In genomic region chrIV:261607-262006, ce11 we compare ENCODE assay signal across 1 worm cellular context.
TF ChIP-seq lines count a peak whose summit lies in the region.

TSS of gene pqbp-1.1 (minus strand) at chrIV:261683.

TF ChIP-seq in whole organism, L2 larva, 48 proteins besides CTCF, POLR2A, EP300 and RAD21 (continued from another document):
- no peak for TF ChIP-seq ceh-16 (tag; optimal IDR thresholded peaks at IDR 0.05; lab: Kevin White, UChicago)
- no peak for TF ChIP-seq nhr-11 (tag; optimal IDR thresholded peaks at IDR 0.05; lab: Kevin White, UChicago)
- TF ChIP-seq nhr-77 (tag; optimal IDR thresholded peaks at IDR 0.05; lab: Kevin White, UChicago): no peak
- no peak for TF ChIP-seq zag-1 (tag; optimal IDR thresholded peaks at IDR 0.05; lab: Kevin White, UChicago)
- no peak for TF ChIP-seq ztf-11 (tag; optimal IDR thresholded peaks at IDR 0.05; lab: Kevin White, UChicago)
- TF ChIP-seq C34F6.9 (tag; optimal IDR thresholded peaks at IDR 0.05; lab: Kevin White, UChicago): peak; percentile 79
- peak; percentile 67 for TF ChIP-seq nhr-21 (tag; optimal IDR thresholded peaks at IDR 0.05; lab: Kevin White, UChicago)
- TF ChIP-seq Y55F3AM.14 (GFP tag; optimal IDR thresholded peaks at IDR 0.05; lab: Kevin White, UChicago): no peak
- TF ChIP-seq lin-13 (GFP tag; optimal IDR thresholded peaks at IDR 0.05; lab: Kevin White, UChicago): peak; percentile 66
- peak; percentile 95 for TF ChIP-seq gmeb-1 (tag; optimal IDR thresholded peaks at IDR 0.05; lab: Kevin White, UChicago)
- TF ChIP-seq lin-39 (tag; optimal IDR thresholded peaks at IDR 0.05; lab: Kevin White, UChicago): no peak
- TF ChIP-seq fos-1 (tag; optimal IDR thresholded peaks at IDR 0.05; lab: Kevin White, UChicago): peak; percentile 9
- no peak for TF ChIP-seq nhr-10 (tag; optimal IDR thresholded peaks at IDR 0.05; lab: Kevin White, UChicago)
- no peak for TF ChIP-seq peb-1 (tag; optimal IDR thresholded peaks at IDR 0.05; lab: Kevin White, UChicago)
- TF ChIP-seq elt-3 (tag; optimal IDR thresholded peaks at IDR 0.05; lab: Kevin White, UChicago): no peak
- TF ChIP-seq nhr-129 (tag; optimal IDR thresholded peaks at IDR 0.05; lab: Kevin White, UChicago): peak; percentile 11
- no peak for TF ChIP-seq unc-39 (tag; optimal IDR thresholded peaks at IDR 0.05; lab: Kevin White, UChicago)
- no peak for TF ChIP-seq ama-1 (optimal IDR thresholded peaks at IDR 0.05; lab: Kevin White, UChicago)
- no peak for TF ChIP-seq ceh-82 (tag; optimal IDR thresholded peaks at IDR 0.05; lab: Kevin White, UChicago)
- no peak for TF ChIP-seq nhr-237 (tag; optimal IDR thresholded peaks at IDR 0.05; lab: Kevin White, UChicago)
- peak; percentile 66 for TF ChIP-seq crh-2 (tag; optimal IDR thresholded peaks at IDR 0.05; lab: Kevin White, UChicago)
- no peak for TF ChIP-seq ZK546.5 (tag; optimal IDR thresholded peaks at IDR 0.05; lab: Kevin White, UChicago)
- TF ChIP-seq ztf-4 (tag; optimal IDR thresholded peaks at IDR 0.05; lab: Kevin White, UChicago): no peak
- TF ChIP-seq R02D3.7 (tag; optimal IDR thresholded peaks at IDR 0.05; lab: Kevin White, UChicago): no peak
- no peak for TF ChIP-seq alr-1 (tag; optimal IDR thresholded peaks at IDR 0.05; lab: Kevin White, UChicago)
